Worm (Caenorhabditis elegans): ENCODE results near the gene Y50D4A.6.
A peak's percentile ranks its signal among the peaks of the same experiment; 100 is the strongest.

The Y50D4A.6 gene

DNA sequence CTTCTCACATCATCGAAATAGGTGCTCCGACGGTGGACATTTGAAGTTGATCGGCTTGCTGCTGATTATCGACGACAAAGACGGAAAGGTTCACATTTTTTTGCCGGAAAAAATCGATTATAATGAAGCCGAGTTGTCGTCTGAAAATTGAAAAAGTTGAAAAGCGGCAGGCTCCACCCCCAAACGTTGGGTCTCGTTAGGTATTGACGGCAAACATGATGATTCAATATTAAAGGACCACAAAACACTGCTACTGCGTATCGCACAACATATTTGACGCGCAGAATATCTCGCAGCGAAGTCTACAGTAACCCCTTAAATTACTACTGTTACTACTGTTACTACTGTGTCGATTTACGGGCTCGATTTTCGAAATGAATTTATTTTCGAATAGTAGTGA, 40.8 kb downstream of the Y50D4A.6 start:
- TF ChIP-seq hmg-1.2 (GFP tag; IDR thresholded peaks at IDR 0.05) = peak; percentile 30; the same call in 1 of the 2 replicates
- no peak for TF ChIP-seq nfya-2 (GFP tag; IDR thresholded peaks at IDR 0.05)
- no peak for TF ChIP-seq ztf-25 (GFP tag; IDR thresholded peaks at IDR 0.05)
- no peak for TF ChIP-seq ceh-58 (GFP tag; IDR thresholded peaks at IDR 0.05)
- TF ChIP-seq fkh-3 (tag; optimal IDR thresholded peaks at IDR 0.05) = no peak
- no peak for TF ChIP-seq snpc-3.4 (tag; optimal IDR thresholded peaks at IDR 0.05)
- no peak for TF ChIP-seq lin-26 (GFP tag; IDR thresholded peaks at IDR 0.05)
- TF ChIP-seq Y53F4B.3 (GFP tag; IDR thresholded peaks at IDR 0.05) = 0 out of 2 replicates have a peak, but pooled peaks have one; percentile 8
- TF ChIP-seq Y67H2A.10 (GFP tag; conservative IDR thresholded peaks at IDR 0.05) = 0 out of 2 replicates have a peak, but pooled peaks have one; percentile 59
- no peak; the same call in 1 of the 2 replicates for TF ChIP-seq ekl-4 (GFP tag; IDR thresholded peaks at IDR 0.05)
- TF ChIP-seq F10E7.11 (tag; optimal IDR thresholded peaks at IDR 0.05) = peak; percentile 69
- no peak for TF ChIP-seq pha-4 (tag; optimal IDR thresholded peaks at IDR 0.05)
- TF ChIP-seq Y53G8AR.9 (GFP tag; conservative IDR thresholded peaks at IDR 0.05) = peak; percentile 67; the same call in 1 of the 2 replicates
- no peak for TF ChIP-seq sdz-38 (tag; optimal IDR thresholded peaks at IDR 0.05)
- no peak for TF ChIP-seq sptf-2 (GFP tag; optimal IDR thresholded peaks at IDR 0.05)
- TF ChIP-seq mel-28 (tag; optimal IDR thresholded peaks at IDR 0.05; ENCODE audit: borderline replicate concordance) = peak; percentile 56
- peak; percentile 20 for TF ChIP-seq ceh-79 (tag; optimal IDR thresholded peaks at IDR 0.05)
- no peak for TF ChIP-seq lag-1 (GFP tag; IDR thresholded peaks at IDR 0.05)
- no peak for TF ChIP-seq dpl-1 (GFP tag; optimal IDR thresholded peaks at IDR 0.05)
- no peak for TF ChIP-seq T07F8.4 (tag; optimal IDR thresholded peaks at IDR 0.05)
- peak; percentile 53 for TF ChIP-seq C17E4.6 (GFP tag; IDR thresholded peaks at IDR 0.05)
- peak; percentile 37; the same call in 1 of the 2 replicates for TF ChIP-seq D2030.7 (GFP tag; IDR thresholded peaks at IDR 0.05)
- peak; percentile 87 for TF ChIP-seq F52B5.7 (tag; optimal IDR thresholded peaks at IDR 0.05)
- TF ChIP-seq B0336.3 (GFP tag; IDR thresholded peaks at IDR 0.05) = peak; percentile 58
- TF ChIP-seq repo-1 (tag; optimal IDR thresholded peaks at IDR 0.05) = peak; percentile 67
- no peak for TF ChIP-seq Y56A3A.18 (GFP tag; IDR thresholded peaks at IDR 0.05)
- peak; percentile 62 for TF ChIP-seq tlf-1 (GFP tag; optimal IDR thresholded peaks at IDR 0.05)
- no peak for TF ChIP-seq bed-1 (GFP tag; IDR thresholded peaks at IDR 0.05)
- TF ChIP-seq lin-40 (tag; optimal IDR thresholded peaks at IDR 0.05) = peak; percentile 15
- TF ChIP-seq egl-18 (GFP tag; IDR thresholded peaks at IDR 0.05) = peak; percentile 63; the same call in 1 of the 2 replicates
- no peak for TF ChIP-seq K12H6.12 (tag; optimal IDR thresholded peaks at IDR 0.05)
- TF ChIP-seq F33H1.4 (GFP tag; IDR thresholded peaks at IDR 0.05) = no peak
- peak; percentile 57; the same call in 1 of the 2 replicates for TF ChIP-seq ceh-91 (GFP tag; IDR thresholded peaks at IDR 0.05)
- TF ChIP-seq efl-1 (GFP tag; optimal IDR thresholded peaks at IDR 0.05) = no peak
- TF ChIP-seq hlh-12 (tag; optimal IDR thresholded peaks at IDR 0.05) = no peak
- TF ChIP-seq ceh-27 (GFP tag; optimal IDR thresholded peaks at IDR 0.05) = no peak
- TF ChIP-seq snpc-1.1 (tag; optimal IDR thresholded peaks at IDR 0.05; ENCODE audit: insufficient read depth) = no peak
- no peak for TF ChIP-seq F22D6.2 (tag; optimal IDR thresholded peaks at IDR 0.05)
- peak; percentile 49 for TF ChIP-seq ztf-26 (tag; optimal IDR thresholded peaks at IDR 0.05)
- TF ChIP-seq tbx-9 (tag; optimal IDR thresholded peaks at IDR 0.05; ENCODE audit: borderline replicate concordance) = no peak
- no peak for TF ChIP-seq zfh-2 (GFP tag; conservative IDR thresholded peaks at IDR 0.05)
- TF ChIP-seq madf-10 (tag; optimal IDR thresholded peaks at IDR 0.05) = no peak
- TF ChIP-seq let-526 (GFP tag; IDR thresholded peaks at IDR 0.05) = 0 out of 2 replicates have a peak, but pooled peaks have one; percentile 9
- no peak for TF ChIP-seq mes-4 (tag; optimal IDR thresholded peaks at IDR 0.05)
- no peak for TF ChIP-seq nhr-179 (tag; optimal IDR thresholded peaks at IDR 0.05)
- no peak for TF ChIP-seq cebp-2 (GFP tag; IDR thresholded peaks at IDR 0.05)
- no peak for TF ChIP-seq nhr-90 (tag; optimal IDR thresholded peaks at IDR 0.05)
- peak; percentile 41 for TF ChIP-seq gei-17 (GFP tag; optimal IDR thresholded peaks at IDR 0.05)
- 0 out of 2 replicates have a peak, but pooled peaks have one; percentile 36 for TF ChIP-seq ztf-28 (GFP tag; IDR thresholded peaks at IDR 0.05)
- TF ChIP-seq zim-3 (tag; optimal IDR thresholded peaks at IDR 0.05) = peak; percentile 62

Data from whole organism, young adult.